Worm (Caenorhabditis elegans): ENCODE data around the gene decr-1.3.

- TF ChIP-seq skn-1 (tag; optimal IDR thresholded peaks at IDR 0.05) (no peak), lsy-2 (tag; optimal IDR thresholded peaks at IDR 0.05) (no peak), ceh-82 (tag; optimal IDR thresholded peaks at IDR 0.05) (no peak), snpc-4 (tag; optimal IDR thresholded peaks at IDR 0.05) (no peak), ZK337.2 (GFP tag; IDR thresholded peaks at IDR 0.05) (no peak), rbr-2 (tag; optimal IDR thresholded peaks at IDR 0.05) (no peak)
Observed at ce11 chrII:8160916-8161315, 12.4 kb downstream of the decr-1.3 start.

Data from whole organism, L4 larva.